Worm (Caenorhabditis elegans) whole organism, L4 larva: ENCODE measurements around the gene F10E9.11.

ENCODE experiments used
- T26A8.4 ChIP-seq: fragments of 200-800 bp; sonication (Bioruptor generic); IDR thresholded peaks from 2 replicates; pipeline ENCODE4 v1.3.6; 2022; ENCODE audit warnings: missing genetic modification characterization, missing compliant biosample characterization
- Y48G9A.11 ChIP-seq: fragments of 200-800 bp; sonication (Bioruptor generic); IDR thresholded peaks from 2 replicates; pipeline ENCODE4 v1.3.6; 2022; ENCODE audit warnings: missing genetic modification reagents, missing genetic modification characterization, missing compliant biosample characterization
- Y5F2A.4 ChIP-seq: fragments of 200-800 bp; sonication (Bioruptor generic); optimal IDR thresholded peaks from 2 replicates; lab custom pipeline; 2018; ENCODE audit warnings: mild to moderate bottlenecking, missing genetic modification characterization, missing compliant biosample characterization
- dpl-1 ChIP-seq: fragments of 150-350 bp; optimal IDR thresholded peaks from 2 replicates; lab custom pipeline; 2014; ENCODE audit warnings: missing biosample characterization, missing genetic modification reagents, missing genetic modification characterization
- dve-1 ChIP-seq: sonication (generic microtip); optimal IDR thresholded peaks from 2 replicates; lab custom pipeline; 2017; ENCODE audit warnings: antibody characterized with exemption, mild to moderate bottlenecking, missing genetic modification characterization, missing compliant biosample characterization; ENCODE audit not compliant: insufficient read depth
- fkh-10 ChIP-seq: fragments of 150-350 bp; optimal IDR thresholded peaks from 2 replicates; lab custom pipeline; 2014; ENCODE audit warnings: missing biosample characterization, missing genetic modification reagents, missing genetic modification characterization
- hif-1 ChIP-seq, 2 experiments: sonication (generic microtip); optimal IDR thresholded peaks; 2 replicates each; lab custom pipeline; 2016 to 2017; ENCODE audit warnings: missing compliant biosample characterization in 2 of 2, missing genetic modification characterization in 2 of 2, missing genetic modification reagents in 2 of 2, missing genotype in 2 of 2, mild to moderate bottlenecking in 1 of 2
- nhr-237 ChIP-seq: sonication (generic microtip); optimal IDR thresholded peaks from 2 replicates; lab custom pipeline; 2017; ENCODE audit warnings: missing biosample characterization, missing genetic modification characterization

ce11 chrIII:8293260-8293659 lies 25.8 kb downstream of the F10E9.11 start:
- TF ChIP-seq nhr-237 (no peak), Y5F2A.4 (GFP tag; lab: Kevin White, UChicago) (no peak), T26A8.4 (GFP tag; lab: Robert Waterston, UW) (no peak), dve-1 (tag; lab: Kevin White, UChicago) (peak; percentile 7), dpl-1 (GFP tag; lab: Kevin White, UChicago) (no peak), Y48G9A.11 (GFP tag; lab: Robert Waterston, UW) (no peak), fkh-10 (no peak), hif-1 (tag; optimal IDR thresholded peaks at IDR 0.05; lab: Kevin White, UChicago) (no peak)
